Fruit fly (Drosophila melanogaster) whole organism, embryonic: ENCODE measurements around the gene CG14309.

Source experiments
- CG11695 ChIP-seq: fragments of 200-800 bp; sonication (Bioruptor generic); IDR thresholded peaks from 3 replicates; pipeline ENCODE4 v1.3.6; 2022; ENCODE audit warnings: missing biosample characterization, missing genetic modification characterization
- CG1233 ChIP-seq: fragments of 200-800 bp; sonication (Bioruptor generic); optimal IDR thresholded peaks from 4 replicates; lab custom pipeline; 2018; ENCODE audit warnings: missing biosample characterization, mild to moderate bottlenecking, missing genetic modification characterization
- CG12744 ChIP-seq: fragments of 200-800 bp; sonication (Bioruptor generic); optimal IDR thresholded peaks from 2 replicates; lab custom pipeline; 2016; ENCODE audit warnings: missing biosample characterization, missing genetic modification characterization
- CG13894 ChIP-seq: fragments of 200-800 bp; sonication (Bioruptor generic); optimal IDR thresholded peaks from 3 replicates; lab custom pipeline; 2018; ENCODE audit warnings: missing biosample characterization, mild to moderate bottlenecking, missing genetic modification characterization, moderate library complexity
- CG14965 ChIP-seq: fragments of 200-800 bp; sonication (Bioruptor generic); optimal IDR thresholded peaks from 2 replicates; lab custom pipeline; 2016; ENCODE audit warnings: missing biosample characterization, missing genetic modification characterization, borderline replicate concordance
- CG15073 ChIP-seq: fragments of 200-800 bp; sonication (Bioruptor generic); optimal IDR thresholded peaks from 2 replicates; lab custom pipeline; 2016; ENCODE audit warnings: missing biosample characterization, missing genetic modification characterization
- CG18262 ChIP-seq: fragments of 200-800 bp; optimal IDR thresholded peaks from 3 replicates; lab custom pipeline; 2019; ENCODE audit warnings: missing biosample characterization, mild to moderate bottlenecking, missing genetic modification characterization, moderate library complexity
- CG18476 ChIP-seq: fragments of 200-800 bp; sonication (Bioruptor generic); optimal IDR thresholded peaks from 2 replicates; lab custom pipeline; 2016; ENCODE audit warnings: missing biosample characterization, mild to moderate bottlenecking, missing genetic modification characterization
- CG2129 ChIP-seq: fragments of 200-800 bp; sonication (Bioruptor generic); IDR thresholded peaks from 2 replicates; pipeline ENCODE4 v1.3.6; 2022; ENCODE audit warnings: missing biosample characterization, missing genetic modification characterization; ENCODE audit not compliant: partially characterized antibody
- CG33213 ChIP-seq: fragments of 200-800 bp; sonication (Bioruptor generic); optimal IDR thresholded peaks from 3 replicates; lab custom pipeline; 2016; ENCODE audit warnings: missing biosample characterization, missing genetic modification characterization
- CG3838 ChIP-seq: fragments of 200-800 bp; sonication (Bioruptor generic); optimal IDR thresholded peaks from 3 replicates; lab custom pipeline; 2016; ENCODE audit warnings: missing biosample characterization, missing genetic modification characterization
- CG4282 ChIP-seq: fragments of 200-800 bp; sonication (Bioruptor generic); optimal IDR thresholded peaks from 2 replicates; lab custom pipeline; 2016; ENCODE audit warnings: missing biosample characterization, missing genetic modification characterization
- CG4360 ChIP-seq: fragments of 200-800 bp; sonication (Bioruptor generic); IDR thresholded peaks from 2 replicates; pipeline ENCODE4 v1.3.6; 2022; ENCODE audit warnings: missing biosample characterization, missing genetic modification characterization
- CG43689 ChIP-seq: fragments of 200-800 bp; sonication (Bioruptor generic); IDR thresholded peaks from 2 replicates; pipeline ENCODE4 v1.3.6; 2022; ENCODE audit warnings: missing biosample characterization, missing genetic modification characterization
- CG9609 ChIP-seq: fragments of 200-800 bp; sonication (Bioruptor generic); optimal IDR thresholded peaks from 3 replicates; lab custom pipeline; 2016; ENCODE audit warnings: missing biosample characterization, missing genetic modification characterization
- CG9727 ChIP-seq: fragments of 200-800 bp; sonication (Bioruptor generic); optimal IDR thresholded peaks from 3 replicates; lab custom pipeline; 2017; ENCODE audit warnings: missing biosample characterization, mild to moderate bottlenecking, missing genetic modification characterization
- Chrac-16 ChIP-seq: fragments of 200-800 bp; sonication (Bioruptor generic); optimal IDR thresholded peaks from 3 replicates; lab custom pipeline; 2016; ENCODE audit warnings: missing biosample characterization, missing genetic modification characterization
- CrebB ChIP-seq: fragments of 200-800 bp; sonication (Bioruptor generic); optimal IDR thresholded peaks from 3 replicates; lab custom pipeline; 2018; ENCODE audit warnings: missing biosample characterization, mild to moderate bottlenecking, missing genetic modification characterization
- D19B ChIP-seq: fragments of 200-800 bp; sonication (Bioruptor generic); optimal IDR thresholded peaks from 2 replicates; lab custom pipeline; 2017; ENCODE audit warnings: missing biosample characterization, mild to moderate bottlenecking, missing genetic modification characterization
- E2f1 ChIP-seq: fragments of 200-800 bp; sonication (Bioruptor generic); IDR thresholded peaks from 2 replicates; pipeline ENCODE4 v1.3.6; 2022; ENCODE audit warnings: missing biosample characterization, missing genetic modification characterization
- HmgD ChIP-seq: fragments of 200-800 bp; sonication (Bioruptor generic); optimal IDR thresholded peaks from 3 replicates; lab custom pipeline; 2016; ENCODE audit warnings: missing biosample characterization, missing genetic modification characterization
- Lim3 ChIP-seq: fragments of 200-800 bp; sonication (Bioruptor generic); IDR thresholded peaks from 2 replicates; pipeline ENCODE4 v1.3.6; 2022; ENCODE audit warnings: missing biosample characterization, missing genetic modification characterization
- Meics ChIP-seq: fragments of 200-800 bp; sonication (Bioruptor generic); optimal IDR thresholded peaks from 2 replicates; lab custom pipeline; 2017; ENCODE audit warnings: missing biosample characterization, mild to moderate bottlenecking, missing genetic modification characterization
- NFAT ChIP-seq: fragments of 200-800 bp; sonication (Bioruptor generic); IDR thresholded peaks from 2 replicates; pipeline ENCODE4 v1.3.6; 2022; ENCODE audit warnings: missing biosample characterization, missing genetic modification characterization
- Ravus ChIP-seq: fragments of 200-800 bp; sonication (Bioruptor generic); IDR thresholded peaks from 2 replicates; pipeline ENCODE4 v1.3.6; 2022; ENCODE audit warnings: missing biosample characterization, missing genetic modification characterization
- Spps ChIP-seq: fragments of 200-800 bp; sonication (Bioruptor generic); optimal IDR thresholded peaks from 2 replicates; lab custom pipeline; 2018; ENCODE audit warnings: missing biosample characterization, mild to moderate bottlenecking, missing genetic modification characterization
- ac ChIP-seq: fragments of 200-800 bp; sonication (Bioruptor generic); optimal IDR thresholded peaks from 3 replicates; lab custom pipeline; 2017; ENCODE audit warnings: missing biosample characterization, mild to moderate bottlenecking, missing genetic modification characterization
- amos ChIP-seq: fragments of 200-800 bp; sonication (Bioruptor generic); IDR thresholded peaks from 2 replicates; pipeline ENCODE4 v1.3.6; 2022; ENCODE audit warnings: missing biosample characterization, missing genetic modification characterization; ENCODE audit not compliant: partially characterized antibody
- bowl ChIP-seq: fragments of 200-800 bp; sonication (Bioruptor generic); IDR thresholded peaks from 2 replicates; pipeline ENCODE4 v1.3.6; 2022; ENCODE audit warnings: missing biosample characterization, missing genetic modification characterization
- btn ChIP-seq: fragments of 200-800 bp; sonication (Bioruptor generic); optimal IDR thresholded peaks from 2 replicates; lab custom pipeline; 2016; ENCODE audit warnings: missing biosample characterization, missing genetic modification characterization
- caup ChIP-seq: fragments of 200-800 bp; sonication (Bioruptor generic); optimal IDR thresholded peaks from 3 replicates; lab custom pipeline; 2017; ENCODE audit warnings: missing biosample characterization, mild to moderate bottlenecking, missing genetic modification characterization, moderate library complexity; ENCODE audit not compliant: severe bottlenecking
- chif ChIP-seq, 2 experiments: fragments of 200-800 bp; sonication (Bioruptor generic); optimal IDR thresholded peaks; 3 replicates each; lab custom pipeline; 2016; ENCODE audit warnings: missing biosample characterization in 2 of 2, missing genetic modification characterization in 2 of 2
- chinmo ChIP-seq: fragments of 200-800 bp; sonication (Bioruptor generic); IDR thresholded peaks from 4 replicates; pipeline ENCODE4 v1.3.6; 2022; ENCODE audit warnings: missing biosample characterization, missing genetic modification characterization; ENCODE audit not compliant: partially characterized antibody
- emc ChIP-seq: fragments of 200-800 bp; sonication (Bioruptor generic); optimal IDR thresholded peaks from 2 replicates; lab custom pipeline; 2016; ENCODE audit warnings: missing biosample characterization, missing genetic modification characterization
- eve ChIP-seq, 2 experiments: fragments of >200 bp; optimal IDR thresholded peaks; 2 replicates each; lab custom pipeline; 2017; ENCODE audit warnings: missing biosample characterization in 2 of 2, missing genetic modification characterization in 2 of 2
- ewg ChIP-seq: fragments of 200-800 bp; sonication (Bioruptor generic); optimal IDR thresholded peaks from 3 replicates; lab custom pipeline; 2017; ENCODE audit warnings: mild to moderate bottlenecking, missing biosample characterization, missing genetic modification reagents, missing genetic modification characterization
- ftz-f1 ChIP-seq: fragments of 200-800 bp; sonication (Bioruptor generic); optimal IDR thresholded peaks from 2 replicates; lab custom pipeline; 2016; ENCODE audit warnings: missing biosample characterization, missing genetic modification characterization
- grau ChIP-seq: fragments of 200-800 bp; optimal IDR thresholded peaks from 3 replicates; lab custom pipeline; 2019; ENCODE audit warnings: missing biosample characterization, mild to moderate bottlenecking, missing genetic modification characterization, moderate library complexity
- jing ChIP-seq: fragments of 200-800 bp; sonication (Bioruptor generic); optimal IDR thresholded peaks from 2 replicates; lab custom pipeline; 2018; ENCODE audit warnings: missing biosample characterization, mild to moderate bottlenecking, missing genetic modification characterization
- lbe ChIP-seq: fragments of 200-800 bp; sonication (Bioruptor generic); optimal IDR thresholded peaks from 2 replicates; lab custom pipeline; 2016; ENCODE audit warnings: missing biosample characterization, mild to moderate bottlenecking, missing genetic modification characterization
- luna ChIP-seq: fragments of 200-800 bp; sonication (Bioruptor generic); optimal IDR thresholded peaks from 2 replicates; lab custom pipeline; 2016; ENCODE audit warnings: missing biosample characterization, missing genetic modification characterization
- p53 ChIP-seq: fragments of 200-800 bp; sonication (Bioruptor generic); optimal IDR thresholded peaks from 2 replicates; lab custom pipeline; 2016; ENCODE audit warnings: missing biosample characterization, missing genetic modification characterization
- pb ChIP-seq: fragments of 200-800 bp; sonication (Bioruptor generic); optimal IDR thresholded peaks from 3 replicates; lab custom pipeline; 2016; ENCODE audit warnings: missing biosample characterization, missing genetic modification characterization
- pita ChIP-seq: fragments of 200-800 bp; sonication (Bioruptor generic); optimal IDR thresholded peaks from 2 replicates; lab custom pipeline; 2017; ENCODE audit warnings: missing biosample characterization, mild to moderate bottlenecking, missing genetic modification characterization
- psq ChIP-seq: fragments of 200-800 bp; sonication (Bioruptor generic); optimal IDR thresholded peaks from 2 replicates; lab custom pipeline; 2017; ENCODE audit warnings: missing biosample characterization, missing genetic modification characterization
- salm ChIP-seq: fragments of 200-800 bp; sonication (Bioruptor generic); optimal IDR thresholded peaks from 2 replicates; lab custom pipeline; 2018; ENCODE audit warnings: missing biosample characterization, mild to moderate bottlenecking, missing genetic modification characterization
- sima ChIP-seq: fragments of 200-800 bp; sonication (Bioruptor generic); optimal IDR thresholded peaks from 2 replicates; lab custom pipeline; 2016; ENCODE audit warnings: missing biosample characterization, missing genetic modification characterization
- sna ChIP-seq: fragments of 200-800 bp; sonication (Bioruptor generic); IDR thresholded peaks from 2 replicates; pipeline ENCODE4 v1.3.6; 2022; ENCODE audit warnings: missing biosample characterization, missing genetic modification characterization; ENCODE audit not compliant: partially characterized antibody
- tna ChIP-seq: fragments of 200-800 bp; sonication (Bioruptor generic); IDR thresholded peaks from 2 replicates; pipeline ENCODE4 v1.3.6; 2022; ENCODE audit warnings: missing biosample characterization, missing genetic modification characterization; ENCODE audit not compliant: partially characterized antibody
- yki ChIP-seq: fragments of >200 bp; optimal IDR thresholded peaks from 3 replicates; lab custom pipeline; 2018

CG14309 gene

DNA sequence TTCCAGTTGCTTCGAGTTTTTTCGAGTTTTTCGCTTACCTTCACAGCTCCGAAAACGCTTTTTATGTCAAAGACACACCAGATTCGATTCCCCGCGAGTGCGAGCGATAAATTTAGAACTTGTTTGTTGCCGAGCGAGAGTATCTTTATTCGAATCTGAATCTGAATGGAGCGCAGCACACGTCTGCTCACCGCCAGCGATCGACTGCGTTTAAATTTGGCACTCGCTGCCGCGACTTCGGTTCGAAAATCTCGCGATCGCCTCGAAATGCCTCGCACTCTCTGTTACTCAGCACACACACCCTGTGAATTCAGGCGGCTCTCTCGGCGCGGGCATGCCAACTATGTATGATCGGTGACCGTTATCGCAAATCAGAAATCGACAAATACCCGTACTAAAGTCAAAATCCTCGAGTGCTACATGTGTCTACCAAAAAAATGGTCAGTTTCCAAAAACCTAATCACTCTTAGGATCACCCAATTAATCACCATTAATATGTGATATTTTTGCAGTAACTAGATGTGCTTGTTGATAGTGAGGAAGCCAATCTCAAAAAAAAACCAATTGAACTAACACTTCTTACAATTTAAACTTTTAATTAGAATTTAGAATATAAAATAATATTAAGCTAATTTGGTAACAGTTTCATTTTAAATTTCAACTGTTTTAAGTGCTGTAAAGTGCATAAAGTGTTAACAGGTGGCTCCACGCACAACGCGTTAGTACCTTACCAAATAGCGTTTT lies 14.3 kb upstream of the CG14309 start, which contains the start of gene Vha100-2 (continued):
- TF ChIP-seq pb (GFP tag; lab: Kevin White, UChicago) (no peak), chinmo (GFP tag; lab: Robert Waterston, UW) (peak; percentile 72; the same call in 2 of the 4 replicates), ewg (GFP tag; lab: Kevin White, UChicago) (no peak), CG1233 (GFP tag; lab: Kevin White, UChicago) (no peak), sima (no peak), CG18476 (no peak), grau (tag; lab: Kevin White, UChicago) (peak; percentile 27), btn (GFP tag; lab: Kevin White, UChicago) (no peak), CG33213 (GFP tag; lab: Kevin White, UChicago) (peak; percentile 20), caup (GFP tag; lab: Kevin White, UChicago) (peak; percentile 41), CrebB (tag; lab: Kevin White, UChicago) (peak; percentile 30), D19B (GFP tag; lab: Kevin White, UChicago) (peak; percentile 97), emc (GFP tag; lab: Kevin White, UChicago) (no peak), Meics (GFP tag; lab: Kevin White, UChicago) (peak; percentile 41), CG14965 (no peak), CG2129 (GFP tag; lab: Robert Waterston, UW) (no peak), eve (GFP tag; optimal IDR thresholded peaks at IDR 0.05; lab: Kevin White, UChicago) (no peak), ftz-f1 (GFP tag; lab: Kevin White, UChicago) (no peak), jing (GFP tag; lab: Kevin White, UChicago) (no peak), CG18262 (no peak), luna (GFP tag; lab: Kevin White, UChicago) (no peak), CG4282 (GFP tag; lab: Kevin White, UChicago) (no peak), CG43689 (GFP tag; lab: Robert Waterston, UW) (peak; percentile 33; the same call in 1 of the 2 replicates), NFAT (GFP tag; lab: Robert Waterston, UW) (peak; percentile 70), p53 (GFP tag; lab: Kevin White, UChicago) (no peak), CG13894 (tag; lab: Kevin White, UChicago) (peak; percentile 44), Chrac-16 (GFP tag; lab: Kevin White, UChicago) (no peak), CG4360 (GFP tag; lab: Robert Waterston, UW) (peak; percentile 13; the same call in 1 of the 2 replicates), yki (lab: Kevin White, UChicago) (no peak), sna (GFP tag; lab: Robert Waterston, UW) (no peak), CG9609 (GFP tag; lab: Kevin White, UChicago) (no peak), CG12744 (GFP tag; lab: Kevin White, UChicago) (no peak), CG9727 (GFP tag; lab: Kevin White, UChicago) (peak; percentile 16), bowl (GFP tag; lab: Robert Waterston, UW) (no peak), chif (GFP tag; optimal IDR thresholded peaks at IDR 0.05; lab: Kevin White, UChicago) (peak in 1 of 2 experiments; percentile 2), lbe (peak; percentile 51), CG3838 (GFP tag; lab: Kevin White, UChicago) (no peak), amos (peak; percentile 51; the same call in 1 of the 2 replicates), HmgD (GFP tag; lab: Kevin White, UChicago) (peak; percentile 3), Lim3 (GFP tag; lab: Robert Waterston, UW) (no peak), tna (GFP tag; lab: Robert Waterston, UW) (peak; percentile 52; the same call in 1 of the 2 replicates), psq (GFP tag; lab: Kevin White, UChicago) (no peak), ac (GFP tag; lab: Kevin White, UChicago) (no peak), Ravus (GFP tag; lab: Robert Waterston, UW) (no peak), Spps (no peak), pita (GFP tag; lab: Kevin White, UChicago) (no peak), salm (tag; lab: Kevin White, UChicago) (no peak), E2f1 (GFP tag; lab: Robert Waterston, UW) (peak; percentile 50; the same call in 1 of the 2 replicates), CG15073 (GFP tag; lab: Kevin White, UChicago) (no peak), CG11695 (GFP tag; lab: Robert Waterston, UW) (peak; percentile 48; the same call in 1 of the 3 replicates)
